Fruit fly (Drosophila melanogaster) whole organism, prepupa: ENCODE data around the gene Spn100A.
A peak's percentile ranks its signal among the peaks of the same experiment; 100 is the strongest.

ENCODE experiments used
- Blimp-1 ChIP-seq: fragments of 200-800 bp; sonication (Bioruptor generic); optimal IDR thresholded peaks from 3 replicates; lab custom pipeline; 2017; ENCODE audit warnings: missing biosample characterization, missing genetic modification characterization, mild to moderate bottlenecking, moderate library complexity, missing genetic modification reagents
- CG10631 ChIP-seq: fragments of 200-800 bp; sonication (Bioruptor generic); optimal IDR thresholded peaks from 2 replicates; lab custom pipeline; 2016; ENCODE audit warnings: missing biosample characterization, missing genetic modification characterization
- CG11294 ChIP-seq: fragments of 200-800 bp; sonication (Bioruptor generic); IDR thresholded peaks from 2 replicates; pipeline ENCODE4 v1.3.6; 2022; ENCODE audit warnings: missing biosample characterization, missing genetic modification characterization
- CG11902 ChIP-seq: fragments of 200-800 bp; sonication (Bioruptor generic); optimal IDR thresholded peaks from 3 replicates; lab custom pipeline; 2016; ENCODE audit warnings: missing biosample characterization, missing genetic modification characterization
- CG16779 ChIP-seq: fragments of 200-800 bp; sonication (Bioruptor generic); optimal IDR thresholded peaks from 3 replicates; lab custom pipeline; 2017; ENCODE audit warnings: missing biosample characterization, mild to moderate bottlenecking, missing genetic modification characterization
- CG3032 ChIP-seq: fragments of 200-800 bp; optimal IDR thresholded peaks from 2 replicates; lab custom pipeline; 2019; ENCODE audit warnings: missing biosample characterization, mild to moderate bottlenecking, missing genetic modification characterization, moderate library complexity
- CG32006 ChIP-seq: fragments of 200-800 bp; sonication (Bioruptor generic); optimal IDR thresholded peaks from 3 replicates; lab custom pipeline; 2017; ENCODE audit warnings: missing biosample characterization, mild to moderate bottlenecking, missing genetic modification characterization
- CG3919 ChIP-seq: fragments of 200-800 bp; sonication (Bioruptor generic); optimal IDR thresholded peaks from 3 replicates; lab custom pipeline; 2016; ENCODE audit warnings: missing biosample characterization, missing genetic modification characterization
- CG4318 ChIP-seq: fragments of 200-800 bp; sonication (Bioruptor generic); optimal IDR thresholded peaks from 3 replicates; lab custom pipeline; 2017; ENCODE audit warnings: missing biosample characterization, mild to moderate bottlenecking, missing genetic modification characterization
- CG6276 ChIP-seq: fragments of 200-800 bp; sonication (Bioruptor generic); optimal IDR thresholded peaks from 2 replicates; lab custom pipeline; 2017; ENCODE audit warnings: missing biosample characterization, mild to moderate bottlenecking, missing genetic modification characterization
- CG6792 ChIP-seq: fragments of 200-800 bp; sonication (Bioruptor generic); optimal IDR thresholded peaks from 3 replicates; lab custom pipeline; 2016; ENCODE audit warnings: missing biosample characterization, missing genetic modification characterization
- CG8119 ChIP-seq: fragments of 200-800 bp; sonication (Bioruptor generic); IDR thresholded peaks from 3 replicates; pipeline ENCODE4 v1.3.6; 2022; ENCODE audit warnings: missing biosample characterization, missing genetic modification characterization
- CG8632 ChIP-seq: fragments of 200-800 bp; sonication (Bioruptor generic); optimal IDR thresholded peaks from 3 replicates; lab custom pipeline; 2016; ENCODE audit warnings: missing biosample characterization, missing genetic modification characterization
- CG9139 ChIP-seq: fragments of 200-800 bp; sonication (Bioruptor generic); optimal IDR thresholded peaks from 3 replicates; lab custom pipeline; 2017; ENCODE audit warnings: missing biosample characterization, mild to moderate bottlenecking, missing genetic modification characterization
- Eip78C ChIP-seq: fragments of 200-800 bp; sonication (Bioruptor generic); peaks from one replicate; lab custom pipeline; 2016; ENCODE audit warnings: missing biosample characterization, missing genetic modification characterization
- Ets21C ChIP-seq: fragments of 200-800 bp; sonication (Bioruptor generic); optimal IDR thresholded peaks from 3 replicates; lab custom pipeline; 2016; ENCODE audit warnings: missing biosample characterization, missing genetic modification characterization
- Ets96B ChIP-seq: fragments of 200-800 bp; optimal IDR thresholded peaks from 2 replicates; lab custom pipeline; 2019; ENCODE audit warnings: missing biosample characterization, mild to moderate bottlenecking, missing genetic modification characterization, moderate library complexity
- Gug ChIP-seq: fragments of 200-800 bp; sonication (Bioruptor generic); IDR thresholded peaks from 2 replicates; pipeline ENCODE4 v1.3.6; 2022; ENCODE audit warnings: missing biosample characterization, missing genetic modification characterization
- Hr38 ChIP-seq: sonication (Bioruptor generic); optimal IDR thresholded peaks from 2 replicates; lab custom pipeline; 2016; ENCODE audit warnings: missing biosample characterization, missing genetic modification characterization
- Hr39 ChIP-seq: fragments of 200-800 bp; sonication (Bioruptor generic); optimal IDR thresholded peaks from 2 replicates; lab custom pipeline; 2016; ENCODE audit warnings: missing biosample characterization, missing genetic modification characterization
- Lpt ChIP-seq: fragments of 200-800 bp; sonication (Bioruptor generic); optimal IDR thresholded peaks from 3 replicates; lab custom pipeline; 2016; ENCODE audit warnings: missing biosample characterization, missing genetic modification characterization
- Met ChIP-seq: fragments of 200-800 bp; sonication (Bioruptor generic); optimal IDR thresholded peaks from 3 replicates; lab custom pipeline; 2016; ENCODE audit warnings: missing biosample characterization, missing genetic modification characterization
- OdsH ChIP-seq: fragments of 200-800 bp; sonication (Bioruptor generic); optimal IDR thresholded peaks from 3 replicates; lab custom pipeline; 2016; ENCODE audit warnings: missing biosample characterization, missing genetic modification characterization
- Sox102F ChIP-seq: fragments of 200-800 bp; sonication (Bioruptor generic); optimal IDR thresholded peaks from 2 replicates; lab custom pipeline; 2016; ENCODE audit warnings: missing biosample characterization, mild to moderate bottlenecking, missing genetic modification characterization
- Sox15 ChIP-seq: fragments of 200-800 bp; sonication (Bioruptor generic); optimal IDR thresholded peaks from 3 replicates; lab custom pipeline; 2016; ENCODE audit warnings: missing biosample characterization, missing genetic modification characterization
- acj6 ChIP-seq: fragments of 200-800 bp; sonication (Bioruptor generic); optimal IDR thresholded peaks from 3 replicates; lab custom pipeline; 2016; ENCODE audit warnings: missing biosample characterization, missing genetic modification characterization
- dac ChIP-seq: fragments of 200-800 bp; sonication (Bioruptor generic); optimal IDR thresholded peaks from 2 replicates; lab custom pipeline; 2017; ENCODE audit warnings: missing biosample characterization, mild to moderate bottlenecking, missing genetic modification characterization
- dsx ChIP-seq: fragments of 200-800 bp; optimal IDR thresholded peaks from 3 replicates; lab custom pipeline; 2019; ENCODE audit warnings: missing biosample characterization, mild to moderate bottlenecking, missing genetic modification characterization, moderate library complexity; ENCODE audit not compliant: poor library complexity, severe bottlenecking
- fd59A ChIP-seq: fragments of 200-800 bp; sonication (Bioruptor generic); optimal IDR thresholded peaks from 2 replicates; lab custom pipeline; 2017; ENCODE audit warnings: missing biosample characterization, mild to moderate bottlenecking, missing genetic modification characterization, missing genetic modification reagents
- fd85E ChIP-seq: fragments of 200-800 bp; sonication (Bioruptor generic); optimal IDR thresholded peaks from 3 replicates; lab custom pipeline; 2016; ENCODE audit warnings: missing biosample characterization, missing genetic modification characterization
- fkh ChIP-seq: fragments of 200-800 bp; sonication (Bioruptor generic); optimal IDR thresholded peaks from 3 replicates; lab custom pipeline; 2017; ENCODE audit warnings: missing biosample characterization, mild to moderate bottlenecking, missing genetic modification characterization, moderate library complexity
- lz ChIP-seq: fragments of 200-800 bp; sonication (Bioruptor generic); optimal IDR thresholded peaks from 3 replicates; lab custom pipeline; 2016; ENCODE audit warnings: missing biosample characterization, missing genetic modification characterization
- net ChIP-seq: fragments of 200-800 bp; sonication (Bioruptor generic); optimal IDR thresholded peaks from 3 replicates; lab custom pipeline; 2016; ENCODE audit warnings: missing biosample characterization, missing genetic modification characterization
- pdm3 ChIP-seq: fragments of 200-800 bp; sonication (Bioruptor generic); optimal IDR thresholded peaks from 3 replicates; lab custom pipeline; 2016; ENCODE audit warnings: missing biosample characterization, missing genetic modification characterization
- svp ChIP-seq: fragments of 200-800 bp; sonication (Bioruptor generic); peaks from one replicate; lab custom pipeline; 2016; ENCODE audit warnings: missing biosample characterization, missing genetic modification characterization
- topi ChIP-seq: fragments of 200-800 bp; sonication (Bioruptor generic); optimal IDR thresholded peaks from 3 replicates; lab custom pipeline; 2016; ENCODE audit warnings: missing biosample characterization, missing genetic modification characterization
- vri ChIP-seq: fragments of 200-800 bp; sonication (Bioruptor generic); optimal IDR thresholded peaks from 3 replicates; lab custom pipeline; 2016; ENCODE audit warnings: missing biosample characterization, mild to moderate bottlenecking, missing genetic modification characterization

Spn100A gene

DNA sequence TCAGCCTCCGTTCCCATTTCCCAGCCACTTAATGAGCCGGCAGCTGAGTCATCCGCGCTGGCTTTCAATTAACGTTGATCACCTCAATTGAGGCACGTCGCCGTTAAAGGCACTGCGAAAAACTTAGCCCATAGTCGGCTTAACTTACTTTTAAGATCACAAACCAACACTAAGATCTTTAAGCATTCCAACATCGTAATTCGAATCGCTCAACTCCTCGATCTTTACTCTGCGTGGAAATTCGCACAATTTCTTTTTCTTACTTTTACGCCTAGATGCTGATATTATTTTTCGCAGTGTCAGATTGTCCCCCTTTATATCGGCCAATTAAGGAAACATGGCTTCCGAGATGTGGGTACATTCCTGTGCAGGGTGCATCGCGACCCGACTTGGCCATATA lies 31.9 kb downstream of the Spn100A start (continued):
- TF ChIP-seq dac (GFP tag; lab: Kevin White, UChicago) = no peak
- TF ChIP-seq vri (GFP tag; lab: Kevin White, UChicago) = no peak
- no peak for TF ChIP-seq Ets21C (GFP tag; lab: Kevin White, UChicago)
- peak; percentile 37 for TF ChIP-seq CG3032 (tag; lab: Kevin White, UChicago)
- no peak for TF ChIP-seq Gug
- no peak for TF ChIP-seq CG4318
- no peak for TF ChIP-seq CG16779
- no peak for TF ChIP-seq CG6276 (GFP tag; lab: Kevin White, UChicago)
- TF ChIP-seq net = no peak
- TF ChIP-seq CG8632 (GFP tag; lab: Kevin White, UChicago) = no peak
- TF ChIP-seq topi = no peak
- TF ChIP-seq fd59A (GFP tag; lab: Kevin White, UChicago) = no peak
- peak; percentile 23 for TF ChIP-seq CG3919 (GFP tag; lab: Kevin White, UChicago)
- 0 out of 3 replicates have a peak, but pooled peaks have one; percentile 20 for TF ChIP-seq CG8119 (GFP tag; lab: Robert Waterston, UW)
- no peak for TF ChIP-seq CG6792 (GFP tag; lab: Kevin White, UChicago)
- TF ChIP-seq CG10631 (GFP tag; lab: Kevin White, UChicago) = no peak
- peak; percentile 79 for TF ChIP-seq Eip78C
- TF ChIP-seq Sox15 (GFP tag; lab: Kevin White, UChicago) = no peak
- no peak for TF ChIP-seq Hr38 (GFP tag; lab: Kevin White, UChicago)
- TF ChIP-seq lz (GFP tag; lab: Kevin White, UChicago) = no peak
- TF ChIP-seq, all 60 proteins: peak for 15

- TF ChIP-seq OdsH (no peak), topi (no peak), CG11902 (GFP tag; lab: Kevin White, UChicago) (no peak), CG9139 (GFP tag; lab: Kevin White, UChicago) (no peak), fd85E (GFP tag; lab: Kevin White, UChicago) (no peak), pdm3 (GFP tag; lab: Kevin White, UChicago) (no peak), Ets96B (tag; lab: Kevin White, UChicago) (no peak), svp (GFP tag; lab: Kevin White, UChicago) (no peak), fkh (no peak), Blimp-1 (GFP tag; lab: Kevin White, UChicago) (no peak), acj6 (GFP tag; lab: Kevin White, UChicago) (no peak), CG8119 (GFP tag; lab: Robert Waterston, UW) (no peak), CG3919 (GFP tag; lab: Kevin White, UChicago) (no peak), CG4318 (no peak)
Observed at dm6 chr3R:30725787-30726186, 35.3 kb downstream of the Spn100A start, which contains the start of gene eIF4H2. Gene eIF4H2 (plus strand): TSS chr3R:30726087.

- TF ChIP-seq Sox102F = no peak
- no peak for TF ChIP-seq CG4318
- no peak for TF ChIP-seq Hr39 (GFP tag; lab: Kevin White, UChicago)
- TF ChIP-seq CG32006 (GFP tag; lab: Kevin White, UChicago) = no peak
- peak; percentile 30 for TF ChIP-seq Eip78C
- peak; percentile 44 for TF ChIP-seq svp (GFP tag; lab: Kevin White, UChicago)
- no peak for TF ChIP-seq Met (GFP tag; lab: Kevin White, UChicago)
- TF ChIP-seq, all 60 proteins: peak for 2
Observed at dm6 chr3R:30729013-30729412, 38.6 kb downstream of the Spn100A start.

- TF ChIP-seq topi = no peak
- TF ChIP-seq dsx (GFP tag; lab: Kevin White, UChicago) = no peak
Observed at dm6 chr3R:30731065-30731464, 40.6 kb downstream of the Spn100A start, which contains the start of gene CG11313. Gene CG11313 (minus strand): TSS chr3R:30731165.

- TF ChIP-seq Lpt (GFP tag; lab: Kevin White, UChicago) (no peak), Ets96B (tag; lab: Kevin White, UChicago) (no peak), Eip78C (peak; percentile 64), svp (GFP tag; lab: Kevin White, UChicago) (peak; percentile 65), CG11294 (GFP tag; lab: Robert Waterston, UW) (no peak)
- TF ChIP-seq, all 60 proteins: peak for 2
Observed at dm6 chr3R:30733081-30733480, 42.6 kb downstream of the Spn100A start.
